Fruit fly (Drosophila melanogaster): ENCODE results near the gene L2HGDH.

DNA sequence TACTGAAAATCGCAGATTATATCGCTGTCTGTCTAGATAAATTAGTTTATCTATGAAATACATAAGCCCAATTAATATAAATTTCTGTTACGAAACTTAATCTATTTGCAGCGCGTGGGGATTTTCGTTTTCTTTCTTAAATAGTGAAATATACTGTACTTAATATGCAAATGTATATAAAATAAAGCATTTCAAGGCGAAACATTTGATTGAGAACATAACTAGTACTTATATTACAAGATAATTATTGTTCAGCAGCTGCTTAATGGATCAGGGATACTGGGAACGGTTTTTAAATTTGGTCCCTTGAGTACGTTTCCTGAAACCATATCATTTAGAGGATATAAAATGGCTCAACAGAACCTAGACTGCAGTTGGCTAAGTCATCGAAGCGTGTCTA is 17.9 kb upstream of the L2HGDH start, which contains the start of gene CG46465:
- TF ChIP-seq Dll (optimal IDR thresholded peaks at IDR 0.05) (no peak), psq (optimal IDR thresholded peaks at IDR 0.05) (no peak), EcR (GFP tag; optimal IDR thresholded peaks at IDR 0.05) (no peak), pan (optimal IDR thresholded peaks at IDR 0.05) (no peak)

Measured in whole organism.